Fruit fly (Drosophila melanogaster) whole organism, embryonic: ENCODE data around the gene lilli.

Source experiments
- Adf1 ChIP-seq: fragments of 200-800 bp; sonication (Bioruptor generic); IDR thresholded peaks from 2 replicates; pipeline ENCODE4 v1.3.6; 2022; ENCODE audit warnings: missing biosample characterization, missing genetic modification characterization
- Asciz ChIP-seq: fragments of 200-800 bp; sonication (Bioruptor generic); optimal IDR thresholded peaks from 2 replicates; lab custom pipeline; 2017; ENCODE audit warnings: missing biosample characterization, mild to moderate bottlenecking, missing genetic modification characterization, missing genetic modification reagents
- CG11093 ChIP-seq: fragments of 200-800 bp; sonication (Bioruptor generic); IDR thresholded peaks from 3 replicates; pipeline ENCODE4 v1.3.6; 2022; ENCODE audit warnings: missing biosample characterization, missing genetic modification characterization
- CG1233 ChIP-seq: fragments of 200-800 bp; sonication (Bioruptor generic); optimal IDR thresholded peaks from 4 replicates; lab custom pipeline; 2018; ENCODE audit warnings: missing biosample characterization, mild to moderate bottlenecking, missing genetic modification characterization
- CG14667 ChIP-seq: fragments of 200-800 bp; sonication (Bioruptor generic); IDR thresholded peaks from 2 replicates; pipeline ENCODE4 v1.3.6; 2022; ENCODE audit warnings: missing biosample characterization, missing genetic modification characterization
- CG14860 ChIP-seq: fragments of 200-800 bp; sonication (Bioruptor generic); IDR thresholded peaks from 3 replicates; pipeline ENCODE4 v1.3.6; 2022; ENCODE audit warnings: missing biosample characterization, missing genetic modification characterization; ENCODE audit not compliant: partially characterized antibody
- CG1647 ChIP-seq: fragments of 200-800 bp; sonication (Bioruptor generic); optimal IDR thresholded peaks from 3 replicates; lab custom pipeline; 2016; ENCODE audit warnings: missing biosample characterization, missing genetic modification characterization
- CG18011 ChIP-seq: fragments of 200-800 bp; sonication (Bioruptor generic); optimal IDR thresholded peaks from 2 replicates; lab custom pipeline; 2017; ENCODE audit warnings: missing biosample characterization, missing genetic modification characterization, mild to moderate bottlenecking, moderate library complexity, missing genotype
- CG31388 ChIP-seq: fragments of 200-800 bp; sonication (Bioruptor generic); optimal IDR thresholded peaks from 2 replicates; lab custom pipeline; 2016; ENCODE audit warnings: missing biosample characterization, missing genetic modification characterization
- CG34422 ChIP-seq: fragments of 200-800 bp; sonication (Bioruptor generic); IDR thresholded peaks from 3 replicates; pipeline ENCODE4 v1.3.6; 2022; ENCODE audit warnings: missing biosample characterization, missing genetic modification characterization
- CG3838 ChIP-seq: fragments of 200-800 bp; sonication (Bioruptor generic); optimal IDR thresholded peaks from 3 replicates; lab custom pipeline; 2016; ENCODE audit warnings: missing biosample characterization, missing genetic modification characterization
- CG42726 ChIP-seq: fragments of 200-800 bp; sonication (Bioruptor generic); IDR thresholded peaks from 2 replicates; pipeline ENCODE4 v1.3.6; 2022; ENCODE audit warnings: missing biosample characterization, missing genetic modification characterization; ENCODE audit not compliant: partially characterized antibody
- CG4424 ChIP-seq: fragments of 200-800 bp; sonication (Bioruptor generic); optimal IDR thresholded peaks from 3 replicates; lab custom pipeline; 2016; ENCODE audit warnings: missing biosample characterization, missing genetic modification characterization
- CG4730 ChIP-seq: fragments of 200-800 bp; sonication (Bioruptor generic); IDR thresholded peaks from 2 replicates; pipeline ENCODE4 v1.3.6; 2022; ENCODE audit warnings: missing biosample characterization, missing genetic modification characterization
- CG7271 ChIP-seq: fragments of 200-800 bp; sonication (Bioruptor generic); optimal IDR thresholded peaks from 2 replicates; lab custom pipeline; 2018; ENCODE audit warnings: missing biosample characterization, mild to moderate bottlenecking, missing genetic modification characterization, moderate library complexity
- CG7745 ChIP-seq: fragments of 200-800 bp; sonication (Bioruptor generic); optimal IDR thresholded peaks from 2 replicates; lab custom pipeline; 2018; ENCODE audit warnings: missing biosample characterization, mild to moderate bottlenecking, missing genetic modification characterization, moderate library complexity
- CG7928 ChIP-seq: fragments of 200-800 bp; sonication (Bioruptor generic); optimal IDR thresholded peaks from 2 replicates; lab custom pipeline; 2017; ENCODE audit warnings: missing biosample characterization, mild to moderate bottlenecking, missing genetic modification characterization
- CG8290 ChIP-seq, 3 experiments: fragments of 200-800 bp; sonication (Bioruptor generic); optimal IDR thresholded peaks; 2 replicates each; lab custom pipeline; 2016 to 2019; ENCODE audit warnings: missing biosample characterization in 3 of 3, missing genetic modification characterization in 3 of 3, mild to moderate bottlenecking in 2 of 3, moderate library complexity in 1 of 3
- CG8359 ChIP-seq: fragments of 200-800 bp; sonication (Bioruptor generic); optimal IDR thresholded peaks from 2 replicates; lab custom pipeline; 2017; ENCODE audit warnings: missing biosample characterization, mild to moderate bottlenecking, missing genetic modification characterization, borderline replicate concordance
- Ets65A ChIP-seq: fragments of 200-800 bp; sonication (Bioruptor generic); peaks from one replicate; lab custom pipeline; 2016; ENCODE audit warnings: missing biosample characterization, missing genetic modification characterization
- Hr3 ChIP-seq: fragments of 200-800 bp; sonication (Bioruptor generic); optimal IDR thresholded peaks from 3 replicates; lab custom pipeline; 2016; ENCODE audit warnings: missing biosample characterization, missing genetic modification characterization
- Max ChIP-seq: fragments of 200-800 bp; sonication (Bioruptor generic); optimal IDR thresholded peaks from 2 replicates; lab custom pipeline; 2016; ENCODE audit warnings: missing biosample characterization, mild to moderate bottlenecking, missing genetic modification characterization
- NK7.1 ChIP-seq: fragments of 200-800 bp; sonication (Bioruptor generic); optimal IDR thresholded peaks from 3 replicates; lab custom pipeline; 2016; ENCODE audit warnings: missing biosample characterization, missing genetic modification characterization
- Poxn ChIP-seq: fragments of 200-800 bp; sonication (Bioruptor generic); IDR thresholded peaks from 2 replicates; pipeline ENCODE4 v1.3.6; 2022; ENCODE audit warnings: missing biosample characterization, missing genetic modification characterization
- Sin3A ChIP-seq: fragments of >200 bp; optimal IDR thresholded peaks from 2 replicates; lab custom pipeline; 2018
- Tbp ChIP-seq: fragments of >200 bp; optimal IDR thresholded peaks from 2 replicates; lab custom pipeline; 2018; ENCODE audit warnings: missing biosample characterization, missing genetic modification characterization
- abd-A ChIP-seq: fragments of 200-800 bp; sonication (Bioruptor generic); optimal IDR thresholded peaks from 3 replicates; lab custom pipeline; 2019; ENCODE audit warnings: missing biosample characterization, mild to moderate bottlenecking, missing genetic modification characterization, moderate library complexity
- az2 ChIP-seq: fragments of 200-800 bp; sonication (Bioruptor generic); optimal IDR thresholded peaks from 3 replicates; lab custom pipeline; 2016; ENCODE audit warnings: missing biosample characterization, missing genetic modification characterization
- bigmax ChIP-seq: fragments of 200-800 bp; sonication (Bioruptor generic); optimal IDR thresholded peaks from 2 replicates; lab custom pipeline; 2018; ENCODE audit warnings: missing biosample characterization, mild to moderate bottlenecking, missing genetic modification characterization
- bsh ChIP-seq, 2 experiments: fragments of 200-800 bp; sonication (Bioruptor generic); optimal IDR thresholded peaks; 2 replicates each; lab custom pipeline; 2017 to 2018; ENCODE audit warnings: mild to moderate bottlenecking in 2 of 2, missing biosample characterization in 2 of 2, missing genetic modification characterization in 2 of 2, moderate library complexity in 1 of 2
- chif ChIP-seq, 2 experiments: fragments of 200-800 bp; sonication (Bioruptor generic); optimal IDR thresholded peaks; 3 replicates each; lab custom pipeline; 2016; ENCODE audit warnings: missing biosample characterization in 2 of 2, missing genetic modification characterization in 2 of 2
- crp ChIP-seq, 2 experiments: fragments of 200-800 bp; sonication (Bioruptor generic); optimal IDR thresholded peaks; 2 replicates in 1 of 2; 3 replicates in 1 of 2; lab custom pipeline; 2017; ENCODE audit warnings: missing biosample characterization in 2 of 2, missing genetic modification characterization in 2 of 2, mild to moderate bottlenecking in 1 of 2, moderate library complexity in 1 of 2
- dysf ChIP-seq: fragments of 200-800 bp; sonication (Bioruptor generic); IDR thresholded peaks from 3 replicates; pipeline ENCODE4 v1.3.6; 2022; ENCODE audit warnings: missing biosample characterization, missing genetic modification characterization
- en ChIP-seq: fragments of 200-800 bp; sonication (Bioruptor generic); optimal IDR thresholded peaks from 2 replicates; lab custom pipeline; 2016; ENCODE audit warnings: missing biosample characterization, missing genetic modification characterization
- eve ChIP-seq, 2 experiments: fragments of >200 bp; optimal IDR thresholded peaks; 2 replicates each; lab custom pipeline; 2017; ENCODE audit warnings: missing biosample characterization in 2 of 2, missing genetic modification characterization in 2 of 2
- ewg ChIP-seq: fragments of 200-800 bp; sonication (Bioruptor generic); optimal IDR thresholded peaks from 3 replicates; lab custom pipeline; 2017; ENCODE audit warnings: mild to moderate bottlenecking, missing biosample characterization, missing genetic modification reagents, missing genetic modification characterization
- eyg ChIP-seq: fragments of 200-800 bp; sonication (Bioruptor generic); optimal IDR thresholded peaks from 3 replicates; lab custom pipeline; 2016; ENCODE audit warnings: missing biosample characterization, missing genetic modification characterization
- fd3F ChIP-seq: fragments of 200-800 bp; sonication (Bioruptor generic); optimal IDR thresholded peaks from 2 replicates; lab custom pipeline; 2018; ENCODE audit warnings: missing biosample characterization, mild to moderate bottlenecking, missing genetic modification characterization, moderate library complexity
- ftz-f1 ChIP-seq: fragments of 200-800 bp; sonication (Bioruptor generic); optimal IDR thresholded peaks from 2 replicates; lab custom pipeline; 2016; ENCODE audit warnings: missing biosample characterization, missing genetic modification characterization
- her ChIP-seq: fragments of 200-800 bp; sonication (Bioruptor generic); optimal IDR thresholded peaks from 2 replicates; lab custom pipeline; 2016; ENCODE audit warnings: missing biosample characterization, missing genetic modification characterization
- lbe ChIP-seq: fragments of 200-800 bp; sonication (Bioruptor generic); optimal IDR thresholded peaks from 2 replicates; lab custom pipeline; 2016; ENCODE audit warnings: missing biosample characterization, mild to moderate bottlenecking, missing genetic modification characterization
- maf-S ChIP-seq: fragments of 200-800 bp; sonication (Bioruptor generic); optimal IDR thresholded peaks from 2 replicates; lab custom pipeline; 2016; ENCODE audit warnings: missing biosample characterization, missing genetic modification characterization
- mam ChIP-seq: fragments of 200-800 bp; sonication (Bioruptor generic); optimal IDR thresholded peaks from 3 replicates; lab custom pipeline; 2016; ENCODE audit warnings: missing biosample characterization, missing genetic modification characterization
- pum ChIP-seq: fragments of 200-800 bp; sonication (Bioruptor generic); optimal IDR thresholded peaks from 2 replicates; lab custom pipeline; 2016; ENCODE audit warnings: missing biosample characterization, missing genetic modification characterization
- rib ChIP-seq: fragments of 200-800 bp; sonication (Bioruptor generic); IDR thresholded peaks from 2 replicates; pipeline ENCODE4 v1.3.6; 2022; ENCODE audit warnings: missing biosample characterization, missing genetic modification characterization
- sens-2 ChIP-seq: fragments of 200-800 bp; sonication (Bioruptor generic); IDR thresholded peaks from 2 replicates; pipeline ENCODE4 v1.3.6; 2022; ENCODE audit warnings: missing biosample characterization, missing genetic modification characterization
- sqz ChIP-seq: fragments of 200-800 bp; sonication (Bioruptor generic); optimal IDR thresholded peaks from 3 replicates; lab custom pipeline; 2018; ENCODE audit warnings: missing biosample characterization, mild to moderate bottlenecking, missing genetic modification characterization
- ssp ChIP-seq: fragments of 200-800 bp; sonication (Bioruptor generic); IDR thresholded peaks from 2 replicates; pipeline ENCODE4 v1.3.6; 2022; ENCODE audit warnings: missing biosample characterization, missing genetic modification characterization
- twi ChIP-seq: fragments of 200-800 bp; optimal IDR thresholded peaks from 2 replicates; lab custom pipeline; 2019; ENCODE audit warnings: missing biosample characterization, mild to moderate bottlenecking, missing genetic modification characterization, moderate library complexity
- wek ChIP-seq: fragments of 200-800 bp; sonication (Bioruptor generic); optimal IDR thresholded peaks from 3 replicates; lab custom pipeline; 2018; ENCODE audit warnings: missing biosample characterization, mild to moderate bottlenecking, missing genetic modification characterization, moderate library complexity
- wor ChIP-seq: fragments of 200-800 bp; sonication (Bioruptor generic); IDR thresholded peaks from 2 replicates; pipeline ENCODE4 v1.3.6; 2022; ENCODE audit warnings: missing biosample characterization, missing genetic modification characterization
- zfh2 ChIP-seq: fragments of 200-800 bp; sonication (Bioruptor generic); optimal IDR thresholded peaks from 2 replicates; lab custom pipeline; 2016; ENCODE audit warnings: missing biosample characterization, missing genetic modification characterization

Gene lilli

DNA sequence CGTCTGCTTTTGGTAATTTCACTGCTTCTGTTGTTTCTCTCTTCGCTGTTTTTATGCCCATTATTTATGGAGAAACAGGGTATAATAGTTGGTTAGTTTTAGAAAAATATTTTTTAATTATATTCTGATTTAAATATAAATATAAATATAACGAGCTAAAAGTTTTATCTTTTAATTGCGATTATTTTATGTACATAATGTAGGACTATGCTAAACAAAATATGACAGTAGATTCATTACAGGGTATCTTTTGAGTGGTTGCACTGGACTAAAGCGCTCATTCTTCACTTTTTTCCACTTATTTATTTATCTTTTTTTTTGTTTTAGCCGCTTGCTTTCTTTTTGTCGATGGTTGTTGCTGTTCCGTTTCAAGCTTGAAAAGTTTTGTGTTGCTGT is 19.3 kb downstream of the lilli start (continued):
- TF ChIP-seq pum (GFP tag; lab: Kevin White, UChicago) (no peak), Poxn (no peak), CG4730 (0 out of 2 replicates have a peak, but pooled peaks have one; percentile 12), eyg (GFP tag; lab: Kevin White, UChicago) (no peak), CG14860 (GFP tag; lab: Robert Waterston, UW) (no peak), ssp (GFP tag; lab: Robert Waterston, UW) (peak; percentile 41), eve (GFP tag; optimal IDR thresholded peaks at IDR 0.05; lab: Kevin White, UChicago) (no peak), CG11093 (GFP tag; lab: Robert Waterston, UW) (no peak), CG18011 (GFP tag; lab: Kevin White, UChicago) (no peak), CG3838 (GFP tag; lab: Kevin White, UChicago) (no peak), CG8359 (no peak), Ets65A (GFP tag; lab: Kevin White, UChicago) (no peak), CG4424 (GFP tag; lab: Kevin White, UChicago) (no peak), lbe (GFP tag; lab: Kevin White, UChicago) (no peak), en (GFP tag; lab: Kevin White, UChicago) (no peak), dysf (GFP tag; lab: Robert Waterston, UW) (peak; percentile 56; the same call in 1 of the 3 replicates), bigmax (GFP tag; lab: Kevin White, UChicago) (no peak), CG42726 (GFP tag; lab: Robert Waterston, UW) (no peak), CG8290 (GFP tag; optimal IDR thresholded peaks at IDR 0.05; lab: Kevin White, UChicago) (no peak), CG8290 (tag; optimal IDR thresholded peaks at IDR 0.05; lab: Kevin White, UChicago) (no peak), zfh2 (GFP tag; lab: Kevin White, UChicago) (no peak), her (no peak), maf-S (GFP tag; lab: Kevin White, UChicago) (no peak), twi (tag; lab: Kevin White, UChicago) (no peak), CG1647 (GFP tag; lab: Kevin White, UChicago) (no peak), az2 (peak; percentile 31), chif (GFP tag; optimal IDR thresholded peaks at IDR 0.05; lab: Kevin White, UChicago) (no peak), NK7.1 (GFP tag; lab: Kevin White, UChicago) (no peak), CG7745 (tag; lab: Kevin White, UChicago) (no peak), mam (GFP tag; lab: Kevin White, UChicago) (no peak), Sin3A (lab: Kevin White, UChicago) (no peak), fd3F (no peak), bsh (GFP tag; optimal IDR thresholded peaks at IDR 0.05; lab: Kevin White, UChicago) (peak in 1 of 2 experiments; percentile 41), wor (peak; percentile 45), Hr3 (GFP tag; lab: Kevin White, UChicago) (peak; percentile 58), Max (GFP tag; lab: Kevin White, UChicago) (no peak), CG34422 (GFP tag; lab: Robert Waterston, UW) (no peak), abd-A (no peak), sens-2 (GFP tag; lab: Robert Waterston, UW) (no peak), rib (no peak), CG14667 (GFP tag; lab: Robert Waterston, UW) (no peak; the same call in 1 of the 2 replicates), wek (GFP tag; lab: Kevin White, UChicago) (no peak), sqz (GFP tag; lab: Kevin White, UChicago) (no peak), ewg (GFP tag; lab: Kevin White, UChicago) (peak; percentile 40), crp (GFP tag; optimal IDR thresholded peaks at IDR 0.05; lab: Kevin White, UChicago) (no peak), CG31388 (GFP tag; lab: Kevin White, UChicago) (no peak), CG7271 (tag; lab: Kevin White, UChicago) (no peak), CG1233 (no peak), Tbp (GFP tag; lab: Kevin White, UChicago) (no peak), Adf1 (no peak), Asciz (GFP tag; lab: Kevin White, UChicago) (peak; percentile 33), ftz-f1 (no peak), CG7928 (GFP tag; lab: Kevin White, UChicago) (no peak)
